Worm (Caenorhabditis elegans): ENCODE results near the gene F20A1.4.

F20A1.4 gene

ce11 chrV:6979019-6979418, 42.7 kb downstream of the F20A1.4 start, which contains the start of gene sre-12:
Gene sre-12 (minus strand): TSS chrV:6979119.
- no peak for TF ChIP-seq fkh-10 (GFP tag; optimal IDR thresholded peaks at IDR 0.05)
- TF ChIP-seq lin-13 (GFP tag; optimal IDR thresholded peaks at IDR 0.05), result no peak
- no peak for TF ChIP-seq mab-9 (GFP tag; IDR thresholded peaks at IDR 0.05)
- TF ChIP-seq hpl-2 (GFP tag; optimal IDR thresholded peaks at IDR 0.05), result no peak
- no peak for TF ChIP-seq C16A3.4 (tag; optimal IDR thresholded peaks at IDR 0.05)
- no peak for TF ChIP-seq ceh-8 (GFP tag; optimal IDR thresholded peaks at IDR 0.05)
- TF ChIP-seq elt-3 (tag; optimal IDR thresholded peaks at IDR 0.05), result no peak
- no peak for TF ChIP-seq sox-4 (tag; optimal IDR thresholded peaks at IDR 0.05)
- no peak for TF ChIP-seq skn-1 (tag; optimal IDR thresholded peaks at IDR 0.05)
- TF ChIP-seq mef-2 (tag; optimal IDR thresholded peaks at IDR 0.05), result no peak
- TF ChIP-seq ceh-90 (tag; optimal IDR thresholded peaks at IDR 0.05), result no peak
- TF ChIP-seq ces-1 (GFP tag; optimal IDR thresholded peaks at IDR 0.05), result no peak
- TF ChIP-seq ceh-88 (GFP tag; IDR thresholded peaks at IDR 0.05), result no peak
- TF ChIP-seq dsc-1 (tag; optimal IDR thresholded peaks at IDR 0.05), result no peak
- TF ChIP-seq ztf-11 (tag; optimal IDR thresholded peaks at IDR 0.05), result no peak
- no peak for TF ChIP-seq nhr-20 (tag; optimal IDR thresholded peaks at IDR 0.05)
- TF ChIP-seq irx-1 (tag; optimal IDR thresholded peaks at IDR 0.05), result no peak
- no peak for TF ChIP-seq zag-1 (tag; optimal IDR thresholded peaks at IDR 0.05)
- TF ChIP-seq egl-13 (tag; optimal IDR thresholded peaks at IDR 0.05), result no peak

- no peak for TF ChIP-seq lin-35 (GFP tag; optimal IDR thresholded peaks at IDR 0.05)
- no peak for TF ChIP-seq nhr-28 (tag; optimal IDR thresholded peaks at IDR 0.05)
- no peak for TF ChIP-seq tlp-1 (tag; optimal IDR thresholded peaks at IDR 0.05)
- TF ChIP-seq hlh-4 (tag; optimal IDR thresholded peaks at IDR 0.05), result no peak
- TF ChIP-seq nhr-12 (tag; optimal IDR thresholded peaks at IDR 0.05), result no peak
- TF ChIP-seq isw-1 (GFP tag; IDR thresholded peaks at IDR 0.05), result no peak
- no peak for TF ChIP-seq elt-2 (tag; optimal IDR thresholded peaks at IDR 0.05)
- no peak for TF ChIP-seq nhr-237 (tag; optimal IDR thresholded peaks at IDR 0.05)
- TF ChIP-seq jun-1 (tag; optimal IDR thresholded peaks at IDR 0.05), result no peak
- TF ChIP-seq pqm-1 (tag; optimal IDR thresholded peaks at IDR 0.05), result no peak
- no peak for TF ChIP-seq C16A3.4 (tag; optimal IDR thresholded peaks at IDR 0.05)
- TF ChIP-seq mab-9 (GFP tag; IDR thresholded peaks at IDR 0.05), result no peak
- TF ChIP-seq nhr-90 (tag; optimal IDR thresholded peaks at IDR 0.05; ENCODE audit: poor library complexity), result no peak
- no peak for TF ChIP-seq unc-98 (GFP tag; IDR thresholded peaks at IDR 0.05)
- no peak for TF ChIP-seq nhr-85 (tag)
- TF ChIP-seq lir-3 (tag; optimal IDR thresholded peaks at IDR 0.05; ENCODE audit: poor library complexity), result no peak
- no peak for TF ChIP-seq hpl-2 (GFP tag; optimal IDR thresholded peaks at IDR 0.05)
- no peak for TF ChIP-seq fos-1 (tag; optimal IDR thresholded peaks at IDR 0.05)
- no peak for TF ChIP-seq unc-130 (tag; optimal IDR thresholded peaks at IDR 0.05)
- TF ChIP-seq efl-3 (GFP tag; optimal IDR thresholded peaks at IDR 0.05), result no peak
These were observed 45.6 kb downstream of the F20A1.4 start, which contains the start of gene srx-16 for ce11 chrV:6976047-6976446. Gene srx-16 (plus strand): TSS chrV:6976347.

- TF ChIP-seq lin-39 (tag; optimal IDR thresholded peaks at IDR 0.05), result no peak
- TF ChIP-seq nhr-12 (tag; optimal IDR thresholded peaks at IDR 0.05), result no peak
- TF ChIP-seq grh-1 (GFP tag; IDR thresholded peaks at IDR 0.05), result no peak
- no peak for TF ChIP-seq lin-35 (GFP tag; optimal IDR thresholded peaks at IDR 0.05)
- TF ChIP-seq nhr-28 (tag; optimal IDR thresholded peaks at IDR 0.05), result no peak
- TF ChIP-seq lin-13 (GFP tag; optimal IDR thresholded peaks at IDR 0.05), result no peak
- no peak for TF ChIP-seq nhr-76 (tag; optimal IDR thresholded peaks at IDR 0.05)
- no peak for TF ChIP-seq C04F5.9 (tag; optimal IDR thresholded peaks at IDR 0.05)
- no peak for TF ChIP-seq sox-4 (tag; optimal IDR thresholded peaks at IDR 0.05)
- no peak for TF ChIP-seq sptf-1 (tag; optimal IDR thresholded peaks at IDR 0.05)
- no peak for TF ChIP-seq blmp-1 (tag; optimal IDR thresholded peaks at IDR 0.05)
- TF ChIP-seq isw-1 (GFP tag; IDR thresholded peaks at IDR 0.05), result no peak
- no peak for TF ChIP-seq tbx-2 (tag; optimal IDR thresholded peaks at IDR 0.05)
- TF ChIP-seq nhr-90 (tag; optimal IDR thresholded peaks at IDR 0.05; ENCODE audit: poor library complexity), result no peak
- no peak for TF ChIP-seq nhr-11 (tag; optimal IDR thresholded peaks at IDR 0.05)
These were observed 50.1 kb downstream of the F20A1.4 start, which contains the start of gene srx-59 for ce11 chrV:6971567-6971966. Gene srx-59 (plus strand): TSS chrV:6971867.

Data from whole organism, L1 larva.